Worm (Caenorhabditis elegans) whole organism, L1 larva: ENCODE data around the gene str-149.

Experiments used
- ces-1 ChIP-seq: fragments of 150-350 bp; optimal IDR thresholded peaks from 2 replicates; lab custom pipeline; 2014; ENCODE audit warnings: missing biosample characterization, missing genetic modification reagents, missing genetic modification characterization
- elt-3 ChIP-seq, 6 experiments: fragments of 150-350 bp in 1 of 6; sonication (generic microtip); optimal IDR thresholded peaks; 2 replicates each; lab custom pipeline; 2017 to 2018; ENCODE audit warnings: missing biosample characterization in 6 of 6, missing genetic modification characterization in 6 of 6, inconsistent platforms in 1 of 6
- fos-1 ChIP-seq: fragments of 150-350 bp; optimal IDR thresholded peaks from 2 replicates; lab custom pipeline; 2014; ENCODE audit warnings: missing biosample characterization, missing genetic modification characterization
- lsy-2 ChIP-seq, 2 experiments: fragments of 150-350 bp; optimal IDR thresholded peaks; 2 replicates each; lab custom pipeline; 2014; ENCODE audit warnings: missing biosample characterization in 2 of 2, missing genetic modification characterization in 2 of 2
- nhr-11 ChIP-seq: fragments of 150-350 bp; optimal IDR thresholded peaks from 2 replicates; lab custom pipeline; 2014; ENCODE audit warnings: missing biosample characterization, missing genetic modification characterization
- nhr-12 ChIP-seq: sonication (generic microtip); optimal IDR thresholded peaks from 2 replicates; lab custom pipeline; 2017; ENCODE audit warnings: missing biosample characterization, missing genetic modification characterization
- nhr-28 ChIP-seq: fragments of 150-350 bp; optimal IDR thresholded peaks from 2 replicates; lab custom pipeline; 2014; ENCODE audit warnings: missing biosample characterization, missing genetic modification characterization
- sox-4 ChIP-seq: sonication (generic microtip); optimal IDR thresholded peaks from 2 replicates; lab custom pipeline; 2016; ENCODE audit warnings: missing genetic modification characterization, missing compliant biosample characterization
- tbx-2 ChIP-seq: sonication (generic microtip); optimal IDR thresholded peaks from 2 replicates; lab custom pipeline; 2016; ENCODE audit warnings: missing genetic modification characterization, missing compliant biosample characterization
- vab-15 ChIP-seq: sonication (generic microtip); optimal IDR thresholded peaks from 2 replicates; lab custom pipeline; 2017; ENCODE audit warnings: missing genotype, mild to moderate bottlenecking, missing genetic modification characterization, missing compliant biosample characterization

DNA sequence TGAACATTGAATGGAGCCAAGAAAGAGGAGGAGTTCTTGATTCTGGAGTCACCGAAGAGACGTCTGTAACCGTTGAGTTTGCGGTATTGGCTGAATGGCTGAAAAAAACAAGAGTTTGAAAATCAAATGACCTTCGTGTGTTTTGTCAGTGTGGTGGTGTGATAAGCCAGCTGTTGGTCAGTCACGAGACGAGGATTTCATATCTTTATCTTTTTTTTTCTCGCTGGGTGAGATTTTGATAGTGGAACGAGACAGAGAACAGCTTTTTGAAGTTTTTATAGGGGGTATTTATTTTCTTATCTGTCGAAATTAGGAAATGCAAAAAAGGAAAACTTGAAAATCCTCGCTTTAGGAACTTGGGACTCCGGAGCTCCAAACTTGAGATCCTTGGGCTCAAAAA lies 21.2 kb downstream of the str-149 start:
- TF ChIP-seq nhr-12 (tag; lab: Kevin White, UChicago) (no peak), ces-1 (GFP tag; lab: Kevin White, UChicago) (no peak), tbx-2 (tag; lab: Kevin White, UChicago) (no peak), lsy-2 (tag; optimal IDR thresholded peaks at IDR 0.05; lab: Kevin White, UChicago) (peak; percentile 16), fos-1 (tag; lab: Kevin White, UChicago) (no peak), nhr-28 (tag; lab: Kevin White, UChicago) (no peak), sox-4 (tag; lab: Kevin White, UChicago) (no peak), nhr-11 (tag; lab: Kevin White, UChicago) (no peak), vab-15 (no peak), elt-3 (tag; optimal IDR thresholded peaks at IDR 0.05; lab: Kevin White, UChicago) (peak in 1 of 6 experiments; percentile 47)
